Worm (Caenorhabditis elegans): Measurements from ENCODE around the gene F47B10.3.

Gene F47B10.3

ce11 chrX:10919613-10920012 lies 27.6 kb downstream of the F47B10.3 start, which contains the start of gene nstp-9:
nstp-9 (minus strand) TSS chrX:10919713.
- no peak for TF ChIP-seq nhr-111 (GFP tag; optimal IDR thresholded peaks at IDR 0.05)

DNA sequence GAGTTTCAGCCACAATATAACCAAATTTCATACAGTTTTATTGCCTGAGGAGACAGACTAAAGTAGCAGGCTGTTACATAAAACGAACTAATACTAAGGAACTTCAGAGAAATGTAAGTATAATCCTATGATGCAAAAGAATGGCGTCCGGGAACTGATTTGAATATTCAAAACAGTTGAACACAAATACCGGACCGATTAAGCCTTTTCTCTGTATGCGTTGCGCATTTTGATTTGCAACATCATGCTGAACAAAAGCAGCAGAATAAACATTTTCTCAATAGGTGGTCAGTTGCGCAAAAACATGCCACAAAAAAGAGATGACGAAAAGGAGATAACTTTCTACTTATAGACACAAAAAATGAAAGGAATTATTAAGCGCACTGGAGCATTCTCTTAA lies 32.0 kb downstream of the F47B10.3 start:
- TF ChIP-seq dmd-8 (GFP tag; IDR thresholded peaks at IDR 0.05) (no peak), unc-62 (GFP tag; optimal IDR thresholded peaks at IDR 0.05 in 1 of 2) (peak in 1 of 2 experiments; percentile 95), unc-62 (tag; optimal IDR thresholded peaks at IDR 0.05) (no peak)

DNA sequence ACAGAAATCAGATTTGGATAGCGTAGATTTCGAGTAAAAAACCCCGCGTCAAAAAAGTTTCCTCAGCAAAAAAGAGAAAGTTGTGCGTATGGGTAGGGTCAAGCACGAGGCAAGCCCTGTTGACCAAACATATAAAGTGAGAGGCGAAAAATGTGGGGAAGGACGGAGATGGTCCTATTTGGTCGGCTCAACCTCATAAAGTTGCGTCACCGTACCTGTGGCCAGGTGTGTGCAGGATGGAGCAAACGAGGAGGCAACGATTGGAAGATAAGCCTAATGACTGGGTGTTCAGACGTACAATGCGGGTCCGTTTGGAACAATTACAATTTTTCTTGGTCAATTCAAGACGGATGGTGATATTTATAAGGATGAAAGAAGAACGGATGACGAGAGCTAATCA lies 35.1 kb downstream of the F47B10.3 start:
- TF ChIP-seq ama-1 (optimal IDR thresholded peaks at IDR 0.05) (no peak), F44E2.7 (GFP tag; IDR thresholded peaks at IDR 0.05) (no peak), tra-1 (GFP tag; IDR thresholded peaks at IDR 0.05) (no peak), egl-27 (tag; optimal IDR thresholded peaks at IDR 0.05) (no peak), Y5F2A.4 (GFP tag; optimal IDR thresholded peaks at IDR 0.05) (no peak), unc-62 (GFP tag; optimal IDR thresholded peaks at IDR 0.05 in 1 of 2) (no peak), unc-62 (tag; optimal IDR thresholded peaks at IDR 0.05) (no peak), dmd-8 (GFP tag; IDR thresholded peaks at IDR 0.05) (no peak), Y75B8A.6 (GFP tag; IDR thresholded peaks at IDR 0.05) (no peak), hlh-11 (tag; optimal IDR thresholded peaks at IDR 0.05) (no peak), snpc-4 (tag; optimal IDR thresholded peaks at IDR 0.05) (no peak), ceh-82 (tag; optimal IDR thresholded peaks at IDR 0.05) (no peak), daf-16 (GFP tag; optimal IDR thresholded peaks at IDR 0.05) (no peak), daf-16 (tag; optimal IDR thresholded peaks at IDR 0.05) (no peak), unc-39 (tag; optimal IDR thresholded peaks at IDR 0.05) (no peak), unc-130 (GFP tag; optimal IDR thresholded peaks at IDR 0.05) (no peak), lin-15B (tag; optimal IDR thresholded peaks at IDR 0.05) (no peak), zfp-2 (tag; optimal IDR thresholded peaks at IDR 0.05) (no peak)

DNA sequence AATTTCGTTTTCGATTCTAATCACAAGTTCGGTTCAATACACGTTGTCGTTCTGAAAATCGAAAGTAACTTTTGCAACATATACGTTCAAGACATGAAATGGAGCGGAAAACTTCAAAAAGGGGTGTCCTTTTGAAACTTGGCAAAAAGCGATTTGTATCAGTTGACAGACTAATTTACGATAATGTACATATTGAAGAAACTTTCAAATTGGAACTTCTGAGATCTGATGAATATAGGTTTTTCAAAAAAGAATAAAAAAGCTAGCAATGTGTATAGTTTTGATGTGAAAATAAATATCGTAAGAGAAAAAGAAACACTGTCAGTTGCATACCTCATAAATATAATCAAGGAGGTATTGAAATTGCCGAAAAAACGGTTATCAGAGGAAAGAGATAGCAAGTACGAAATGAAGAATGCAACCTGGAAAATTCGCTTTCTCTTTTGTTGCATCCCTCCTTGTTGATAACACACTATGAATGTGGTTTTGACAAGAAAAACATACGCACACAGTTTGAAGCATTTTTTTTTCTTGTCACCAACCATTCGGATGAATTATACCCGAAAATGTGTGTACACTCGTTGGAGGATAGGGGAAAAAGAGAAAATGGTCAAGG lies 37.1 kb downstream of the F47B10.3 start, which contains the start of gene dgn-1:
TSS of gene dgn-1 (minus strand) at position 51 of the 616 bp plus-strand sequence.
- TF ChIP-seq hlh-11 (tag; optimal IDR thresholded peaks at IDR 0.05) (peak; percentile 27), madf-5 (GFP tag; IDR thresholded peaks at IDR 0.05) (no peak), dmd-6 (GFP tag; IDR thresholded peaks at IDR 0.05) (0 out of 2 replicates have a peak, but pooled peaks have one; percentile 12), nhr-28 (tag; optimal IDR thresholded peaks at IDR 0.05) (peak; percentile 42), pqm-1 (tag; optimal IDR thresholded peaks at IDR 0.05) (peak; percentile 30), R02D3.7 (tag; optimal IDR thresholded peaks at IDR 0.05) (no peak), T20F7.1 (GFP tag; optimal IDR thresholded peaks at IDR 0.05) (no peak), daf-12 (tag; optimal IDR thresholded peaks at IDR 0.05) (no peak), aha-1 (tag) (peak; percentile 47)

DNA sequence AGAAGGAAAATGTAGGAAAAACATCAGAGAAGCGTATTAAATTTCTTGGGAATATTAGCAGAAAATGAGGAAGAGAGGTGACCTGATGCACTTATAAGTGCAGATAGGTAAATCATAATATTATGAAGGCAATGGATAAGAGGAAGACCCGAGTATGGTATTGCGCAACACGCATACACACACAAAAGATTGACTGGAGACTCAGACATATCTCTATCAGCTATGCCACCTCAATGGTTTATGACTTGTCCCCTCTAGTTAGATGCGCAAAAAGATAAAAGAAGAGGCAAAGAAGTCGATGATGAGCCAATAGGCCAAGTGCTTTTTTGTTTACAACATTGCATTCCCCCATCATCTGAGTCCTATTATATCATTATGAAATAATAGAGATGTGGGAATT lies 40.1 kb downstream of the F47B10.3 start:
- TF ChIP-seq jun-1 (tag; optimal IDR thresholded peaks at IDR 0.05), result no peak
- no peak for TF ChIP-seq lin-38 (GFP tag; IDR thresholded peaks at IDR 0.05)
- TF ChIP-seq nhr-25 (tag; optimal IDR thresholded peaks at IDR 0.05; ENCODE audit: borderline replicate concordance, insufficient read depth), result no peak

DNA sequence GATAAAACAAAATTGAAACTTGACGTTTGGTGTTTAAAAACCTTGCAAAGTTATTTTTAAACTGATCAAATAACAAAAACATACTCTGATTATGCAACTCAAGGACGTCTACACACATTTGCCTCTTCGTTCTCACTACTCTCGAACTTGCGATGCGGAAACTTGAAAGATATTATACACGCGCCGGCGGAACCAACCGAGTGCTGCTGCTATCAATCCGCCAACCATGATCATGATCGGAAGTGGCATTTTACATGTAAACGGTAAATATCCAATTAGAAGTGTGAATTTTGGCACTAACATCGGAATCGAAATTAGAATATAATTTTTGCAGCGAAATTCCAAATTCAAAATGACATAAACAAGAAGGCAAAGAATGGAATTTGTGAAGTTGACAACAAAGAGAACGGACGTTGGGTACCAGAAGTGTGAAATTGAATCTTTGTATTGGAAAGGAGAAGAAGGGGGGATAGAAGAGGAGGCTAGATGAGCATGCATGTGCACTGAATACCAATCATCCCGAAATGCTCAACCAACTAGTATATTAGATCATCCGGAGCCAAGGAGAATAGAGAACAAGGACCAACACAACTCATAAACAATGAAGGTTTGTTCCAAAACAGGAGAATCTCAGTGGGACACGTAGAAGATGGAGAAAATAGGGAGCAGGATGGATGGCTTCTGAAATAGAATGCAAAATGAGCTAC lies 41.5 kb downstream of the F47B10.3 start:
- no peak for TF ChIP-seq lim-7 (GFP tag; IDR thresholded peaks at IDR 0.05)
- no peak for TF ChIP-seq dmd-9 (GFP tag; IDR thresholded peaks at IDR 0.05)
- no peak for TF ChIP-seq hlh-11 (tag; optimal IDR thresholded peaks at IDR 0.05)
- TF ChIP-seq skn-1 (tag; optimal IDR thresholded peaks at IDR 0.05), result no peak
- no peak for TF ChIP-seq attf-4 (tag; optimal IDR thresholded peaks at IDR 0.05)
- TF ChIP-seq nhr-28 (tag; optimal IDR thresholded peaks at IDR 0.05), result no peak
- no peak for TF ChIP-seq F44E2.7 (GFP tag; IDR thresholded peaks at IDR 0.05)
- TF ChIP-seq unc-130 (GFP tag; optimal IDR thresholded peaks at IDR 0.05), result no peak
- no peak for TF ChIP-seq T20F7.1 (GFP tag; optimal IDR thresholded peaks at IDR 0.05)
- no peak for TF ChIP-seq daf-16 (GFP tag; optimal IDR thresholded peaks at IDR 0.05)
- no peak for TF ChIP-seq daf-16 (tag; optimal IDR thresholded peaks at IDR 0.05)
- TF ChIP-seq zip-11 (GFP tag; IDR thresholded peaks at IDR 0.05), result no peak
- no peak for TF ChIP-seq lin-29 (GFP tag; IDR thresholded peaks at IDR 0.05)
- TF ChIP-seq madf-9 (GFP tag; conservative IDR thresholded peaks at IDR 0.05), result no peak
- no peak for TF ChIP-seq R02D3.7 (tag; optimal IDR thresholded peaks at IDR 0.05)
- TF ChIP-seq unc-39 (tag; optimal IDR thresholded peaks at IDR 0.05), result no peak

Data from whole organism, L4 larva.